Worm (Caenorhabditis elegans) whole organism, L1 larva: Measurements from ENCODE around the gene Y40H7A.4.

Experiments
- C16A3.4 ChIP-seq: fragments of 150-350 bp; optimal IDR thresholded peaks from 2 replicates; lab custom pipeline; 2014; ENCODE audit warnings: missing biosample characterization, missing genetic modification characterization
- C34B4.2 ChIP-seq: sonication (generic microtip); optimal IDR thresholded peaks from 2 replicates; lab custom pipeline; 2017; ENCODE audit warnings: mild to moderate bottlenecking, missing genetic modification characterization, missing compliant biosample characterization
- F16B12.6 ChIP-seq: fragments of 150-350 bp; optimal IDR thresholded peaks from 2 replicates; lab custom pipeline; 2014; ENCODE audit warnings: missing biosample characterization, missing genetic modification characterization
- Y116A8C.19 ChIP-seq: sonication (generic microtip); optimal IDR thresholded peaks from 2 replicates; lab custom pipeline; 2016; ENCODE audit warnings: missing compliant biosample characterization, missing genetic modification characterization, borderline replicate concordance
- aha-1 ChIP-seq: fragments of 150-350 bp; optimal IDR thresholded peaks from 2 replicates; lab custom pipeline; 2014; ENCODE audit warnings: missing biosample characterization, missing genetic modification characterization
- alr-1 ChIP-seq: fragments of 200-800 bp; sonication (Bioruptor generic); optimal IDR thresholded peaks from 2 replicates; lab custom pipeline; 2018; ENCODE audit warnings: borderline replicate concordance, mild to moderate bottlenecking, missing genetic modification characterization, missing compliant biosample characterization
- ceh-63 ChIP-seq: fragments of 200-800 bp; sonication (Bioruptor generic); optimal IDR thresholded peaks from 2 replicates; lab custom pipeline; 2018; ENCODE audit warnings: mild to moderate bottlenecking, missing genetic modification characterization, missing compliant biosample characterization
- ceh-8 ChIP-seq: fragments of 200-800 bp; sonication (Bioruptor generic); optimal IDR thresholded peaks from 2 replicates; lab custom pipeline; 2018; ENCODE audit warnings: mild to moderate bottlenecking, missing genetic modification characterization, moderate library complexity, missing compliant biosample characterization
- ceh-82 ChIP-seq, 3 experiments: fragments of 150-350 bp in 1 of 3; sonication (generic microtip) in 2 of 3; optimal IDR thresholded peaks; 2 replicates each; lab custom pipeline; 2014 to 2017; ENCODE audit warnings: missing biosample characterization in 3 of 3, missing genetic modification characterization in 3 of 3
- efl-1 ChIP-seq, 4 experiments: fragments of 150-350 bp; optimal IDR thresholded peaks in 3 of 4; peaks in 1 of 4; 1 replicate in 1 of 4; 2 replicates in 3 of 4; lab custom pipeline; 2014; ENCODE audit warnings: missing biosample characterization in 2 of 4, missing genetic modification characterization in 2 of 4, missing genetic modification reagents in 2 of 4
- efl-3 ChIP-seq: fragments of 200-800 bp; sonication (Bioruptor generic); optimal IDR thresholded peaks from 2 replicates; lab custom pipeline; 2018; ENCODE audit warnings: mild to moderate bottlenecking, missing genetic modification characterization, missing compliant biosample characterization
- ets-5 ChIP-seq: fragments of 200-800 bp; sonication (Bioruptor generic); IDR thresholded peaks from 2 replicates; pipeline ENCODE4 v1.3.6; 2022; ENCODE audit warnings: missing genetic modification characterization, missing compliant biosample characterization
- fos-1 ChIP-seq: fragments of 150-350 bp; optimal IDR thresholded peaks from 2 replicates; lab custom pipeline; 2014; ENCODE audit warnings: missing biosample characterization, missing genetic modification characterization
- hpl-2 ChIP-seq: fragments of 150-350 bp; optimal IDR thresholded peaks from 2 replicates; lab custom pipeline; 2014; ENCODE audit warnings: missing biosample characterization, missing genetic modification reagents, missing genetic modification characterization
- lin-13 ChIP-seq: fragments of 150-350 bp; optimal IDR thresholded peaks from 2 replicates; lab custom pipeline; 2014; ENCODE audit warnings: missing biosample characterization, missing genetic modification reagents, missing genetic modification characterization
- lin-14 ChIP-seq: fragments of 200-800 bp; sonication (Bioruptor generic); optimal IDR thresholded peaks from 2 replicates; lab custom pipeline; 2018; ENCODE audit warnings: mild to moderate bottlenecking, missing genetic modification characterization, moderate library complexity, missing compliant biosample characterization
- lin-35 ChIP-seq, 2 experiments: fragments of 150-350 bp; optimal IDR thresholded peaks; 2 replicates each; lab custom pipeline; 2014; ENCODE audit warnings: missing biosample characterization in 2 of 2, missing genetic modification characterization in 2 of 2, missing genetic modification reagents in 2 of 2
- lin-39 ChIP-seq: fragments of 150-350 bp; optimal IDR thresholded peaks from 2 replicates; lab custom pipeline; 2014; ENCODE audit warnings: missing biosample characterization, missing genetic modification reagents, missing genetic modification characterization
- mab-9 ChIP-seq: fragments of 200-800 bp; sonication (Bioruptor generic); IDR thresholded peaks from 2 replicates; pipeline ENCODE4 v1.3.6; 2022; ENCODE audit warnings: missing genetic modification reagents, missing genetic modification characterization, missing compliant biosample characterization
- nhr-11 ChIP-seq: fragments of 150-350 bp; optimal IDR thresholded peaks from 2 replicates; lab custom pipeline; 2014; ENCODE audit warnings: missing biosample characterization, missing genetic modification characterization
- nhr-28 ChIP-seq: fragments of 150-350 bp; optimal IDR thresholded peaks from 2 replicates; lab custom pipeline; 2014; ENCODE audit warnings: missing biosample characterization, missing genetic modification characterization
- nhr-47 ChIP-seq: sonication (generic microtip); optimal IDR thresholded peaks from 2 replicates; lab custom pipeline; 2016; ENCODE audit warnings: mild to moderate bottlenecking, missing genetic modification characterization, moderate library complexity, missing compliant biosample characterization
- nhr-77 ChIP-seq: fragments of 150-350 bp; optimal IDR thresholded peaks from 2 replicates; lab custom pipeline; 2014; ENCODE audit warnings: missing biosample characterization, missing genetic modification characterization
- nhr-85 ChIP-seq: sonication (generic microtip); peaks from one replicate; lab custom pipeline; 2016; ENCODE audit warnings: missing genetic modification characterization, inconsistent platforms, missing compliant biosample characterization
- nhr-90 ChIP-seq: sonication (generic microtip); optimal IDR thresholded peaks from 2 replicates; lab custom pipeline; 2016; ENCODE audit warnings: mild to moderate bottlenecking, missing genetic modification characterization, missing compliant biosample characterization; ENCODE audit not compliant: poor library complexity
- rnt-1 ChIP-seq: sonication (generic microtip); optimal IDR thresholded peaks from 2 replicates; lab custom pipeline; 2016; ENCODE audit warnings: mild to moderate bottlenecking, missing genetic modification characterization, moderate library complexity, missing compliant biosample characterization
- sptf-1 ChIP-seq: fragments of 150-350 bp; optimal IDR thresholded peaks from 2 replicates; lab custom pipeline; 2014; ENCODE audit warnings: missing biosample characterization, missing genetic modification characterization
- tbx-2 ChIP-seq: sonication (generic microtip); optimal IDR thresholded peaks from 2 replicates; lab custom pipeline; 2016; ENCODE audit warnings: missing genetic modification characterization, missing compliant biosample characterization
- tlp-1 ChIP-seq: fragments of 150-350 bp; optimal IDR thresholded peaks from 2 replicates; lab custom pipeline; 2014; ENCODE audit warnings: missing biosample characterization, missing genetic modification characterization
- unc-130 ChIP-seq: fragments of 150-350 bp; optimal IDR thresholded peaks from 2 replicates; lab custom pipeline; 2017; ENCODE audit warnings: missing biosample characterization, missing genetic modification characterization, inconsistent platforms

Gene Y40H7A.4

ce11 chrIV:15126021-15126420, 49.3 kb downstream of the Y40H7A.4 start, which contains the start of gene clec-190:
Gene clec-190, minus strand, starts transcription at chrIV:15126121.
- TF ChIP-seq ceh-82 (tag; optimal IDR thresholded peaks at IDR 0.05; lab: Kevin White, UChicago): no peak
- TF ChIP-seq ceh-8 (GFP tag; lab: Kevin White, UChicago): no peak
- no peak for TF ChIP-seq ceh-63 (GFP tag; lab: Kevin White, UChicago)
- TF ChIP-seq F16B12.6 (tag; lab: Kevin White, UChicago): no peak
- TF ChIP-seq, all 84 proteins: peak for 0

ce11 chrIV:15122882-15123281, 52.5 kb downstream of the Y40H7A.4 start, which contains the start of gene M199.7:
Gene M199.7, plus strand, starts transcription at chrIV:15123182.
- TF ChIP-seq unc-130: no peak
- TF ChIP-seq nhr-11 (tag; lab: Kevin White, UChicago): no peak
- no peak for TF ChIP-seq fos-1 (tag; lab: Kevin White, UChicago)
- no peak for TF ChIP-seq nhr-90 (tag; lab: Kevin White, UChicago)
- TF ChIP-seq Y116A8C.19: no peak
- TF ChIP-seq mab-9 (GFP tag; lab: Robert Waterston, UW): no peak
- no peak for TF ChIP-seq nhr-28 (tag; lab: Kevin White, UChicago)
- no peak for TF ChIP-seq tbx-2
- TF ChIP-seq nhr-85 (tag; lab: Kevin White, UChicago): no peak
- TF ChIP-seq hpl-2: no peak
- TF ChIP-seq lin-14 (GFP tag; lab: Kevin White, UChicago): no peak
- TF ChIP-seq lin-39 (tag; lab: Kevin White, UChicago): no peak
- TF ChIP-seq efl-3: no peak
- TF ChIP-seq nhr-47: no peak
- TF ChIP-seq, all 84 proteins: peak for 0

ce11 chrIV:15120746-15121145, 54.6 kb downstream of the Y40H7A.4 start, which contains the start of gene clec-189:
Gene clec-189, plus strand, starts transcription at chrIV:15120837.
- TF ChIP-seq efl-1 (optimal IDR thresholded peaks at IDR 0.05; lab: Kevin White, UChicago) (no peak), efl-1 (GFP tag; optimal IDR thresholded peaks at IDR 0.05 in 1 of 2; lab: Kevin White, UChicago) (no peak), lin-39 (tag; lab: Kevin White, UChicago) (no peak)

ce11 chrIV:15119268-15119667, 56.1 kb downstream of the Y40H7A.4 start:
- TF ChIP-seq aha-1: no peak
- TF ChIP-seq C16A3.4 (tag; lab: Kevin White, UChicago): no peak
- TF ChIP-seq nhr-77 (tag; lab: Kevin White, UChicago): no peak
- TF ChIP-seq, all 84 proteins: peak for 0

- TF ChIP-seq C34B4.2 (no peak), ets-5 (GFP tag; lab: Robert Waterston, UW) (no peak), ceh-82 (tag; optimal IDR thresholded peaks at IDR 0.05; lab: Kevin White, UChicago) (no peak), alr-1 (tag; lab: Kevin White, UChicago) (no peak), lin-13 (GFP tag; lab: Kevin White, UChicago) (no peak), tbx-2 (no peak), rnt-1 (no peak), ceh-8 (GFP tag; lab: Kevin White, UChicago) (no peak), ceh-63 (GFP tag; lab: Kevin White, UChicago) (no peak), fos-1 (tag; lab: Kevin White, UChicago) (no peak), nhr-28 (tag; lab: Kevin White, UChicago) (no peak), sptf-1 (no peak), tlp-1 (tag; lab: Kevin White, UChicago) (no peak), lin-35 (GFP tag; optimal IDR thresholded peaks at IDR 0.05; lab: Kevin White, UChicago) (no peak)
Measured at ce11 chrIV:15118390-15118789, 56.9 kb downstream of the Y40H7A.4 start, which contains the start of gene M199.136. Gene M199.136, plus strand, starts transcription at chrIV:15118690.
